Fruit fly (Drosophila melanogaster) whole organism, embryonic: ENCODE measurements around the gene RpL7.

Experiments
- Aef1 ChIP-seq: fragments of 200-800 bp; sonication (Bioruptor generic); IDR thresholded peaks from 3 replicates; pipeline ENCODE4 v1.3.6; 2022; ENCODE audit warnings: missing biosample characterization, missing genetic modification characterization
- B-H1 ChIP-seq: fragments of 200-800 bp; sonication (Bioruptor generic); IDR thresholded peaks from 3 replicates; pipeline ENCODE4 v1.3.6; 2022; ENCODE audit warnings: missing biosample characterization, missing genetic modification characterization
- Bdp1 ChIP-seq: fragments of 200-800 bp; sonication (Bioruptor generic); optimal IDR thresholded peaks from 3 replicates; lab custom pipeline; 2016; ENCODE audit warnings: missing biosample characterization, missing genetic modification characterization
- CG10543 ChIP-seq: fragments of 200-800 bp; sonication (Bioruptor generic); optimal IDR thresholded peaks from 3 replicates; lab custom pipeline; 2017; ENCODE audit warnings: missing biosample characterization, mild to moderate bottlenecking, missing genetic modification characterization, moderate library complexity
- CG10959 ChIP-seq: fragments of 200-800 bp; sonication (Bioruptor generic); IDR thresholded peaks from 2 replicates; pipeline ENCODE4 v1.3.6; 2022; ENCODE audit warnings: missing biosample characterization, missing genetic modification characterization
- CG11398 ChIP-seq: fragments of 200-800 bp; sonication (Bioruptor generic); optimal IDR thresholded peaks from 2 replicates; lab custom pipeline; 2016; ENCODE audit warnings: missing biosample characterization, missing genetic modification characterization
- CG1529 ChIP-seq: fragments of 200-800 bp; sonication (Bioruptor generic); optimal IDR thresholded peaks from 3 replicates; lab custom pipeline; 2018; ENCODE audit warnings: missing biosample characterization, missing genetic modification characterization
- CG15696 ChIP-seq: fragments of 200-800 bp; sonication (Bioruptor generic); optimal IDR thresholded peaks from 2 replicates; lab custom pipeline; 2019; ENCODE audit warnings: missing biosample characterization, mild to moderate bottlenecking, missing genetic modification characterization, moderate library complexity
- CG1602 ChIP-seq: fragments of 200-800 bp; sonication (Bioruptor generic); optimal IDR thresholded peaks from 3 replicates; lab custom pipeline; 2016; ENCODE audit warnings: missing biosample characterization, missing genetic modification characterization
- CG17186 ChIP-seq: fragments of 200-800 bp; sonication (Bioruptor generic); optimal IDR thresholded peaks from 3 replicates; lab custom pipeline; 2017; ENCODE audit warnings: missing biosample characterization, missing genetic modification reagents, missing genetic modification characterization
- CG17568 ChIP-seq: fragments of 200-800 bp; sonication (Bioruptor generic); optimal IDR thresholded peaks from 2 replicates; lab custom pipeline; 2018; ENCODE audit warnings: missing biosample characterization, mild to moderate bottlenecking, missing genetic modification characterization, moderate library complexity
- CG17829 ChIP-seq: fragments of 200-800 bp; optimal IDR thresholded peaks from 2 replicates; lab custom pipeline; 2019; ENCODE audit warnings: missing biosample characterization, mild to moderate bottlenecking, missing genetic modification characterization, moderate library complexity
- CG30431 ChIP-seq: fragments of 200-800 bp; sonication (Bioruptor generic); optimal IDR thresholded peaks from 2 replicates; lab custom pipeline; 2017; ENCODE audit warnings: missing biosample characterization, missing genetic modification characterization
- CG32767 ChIP-seq: fragments of 200-800 bp; sonication (Bioruptor generic); IDR thresholded peaks from 2 replicates; pipeline ENCODE4 v1.3.6; 2022; ENCODE audit warnings: missing biosample characterization, missing genetic modification characterization
- CG3847 ChIP-seq: fragments of 200-800 bp; sonication (Bioruptor generic); IDR thresholded peaks from 2 replicates; pipeline ENCODE4 v1.3.6; 2022; ENCODE audit warnings: missing biosample characterization, missing genetic modification characterization
- CG42726 ChIP-seq: fragments of 200-800 bp; sonication (Bioruptor generic); IDR thresholded peaks from 2 replicates; pipeline ENCODE4 v1.3.6; 2022; ENCODE audit warnings: missing biosample characterization, missing genetic modification characterization; ENCODE audit not compliant: partially characterized antibody
- CG6689 ChIP-seq: fragments of 200-800 bp; sonication (Bioruptor generic); IDR thresholded peaks from 2 replicates; pipeline ENCODE4 v1.3.6; 2022; ENCODE audit warnings: missing biosample characterization, missing genetic modification characterization
- CG8924 ChIP-seq: fragments of 200-800 bp; optimal IDR thresholded peaks from 3 replicates; lab custom pipeline; 2019; ENCODE audit warnings: missing biosample characterization, mild to moderate bottlenecking, missing genetic modification characterization, moderate library complexity
- CG9437 ChIP-seq: fragments of 200-800 bp; sonication (Bioruptor generic); optimal IDR thresholded peaks from 2 replicates; lab custom pipeline; 2018; ENCODE audit warnings: missing biosample characterization, mild to moderate bottlenecking, missing genetic modification characterization
- CoRest ChIP-seq: fragments of 200-800 bp; sonication (Bioruptor generic); optimal IDR thresholded peaks from 3 replicates; lab custom pipeline; 2018; ENCODE audit warnings: missing biosample characterization, mild to moderate bottlenecking, missing genetic modification characterization, moderate library complexity
- Deaf1 ChIP-seq: fragments of 200-800 bp; optimal IDR thresholded peaks from 3 replicates; lab custom pipeline; 2019; ENCODE audit warnings: missing biosample characterization, mild to moderate bottlenecking, missing genetic modification characterization, moderate library complexity
- Dll ChIP-seq: fragments of 200-800 bp; sonication (Bioruptor generic); IDR thresholded peaks from 4 replicates; pipeline ENCODE4 v1.3.6; 2022; ENCODE audit warnings: missing biosample characterization, missing genetic modification characterization; ENCODE audit not compliant: partially characterized antibody
- Ets65A ChIP-seq: fragments of 200-800 bp; sonication (Bioruptor generic); peaks from one replicate; lab custom pipeline; 2016; ENCODE audit warnings: missing biosample characterization, missing genetic modification characterization
- Fer3 ChIP-seq: fragments of 200-800 bp; sonication (Bioruptor generic); optimal IDR thresholded peaks from 2 replicates; lab custom pipeline; 2018; ENCODE audit warnings: missing biosample characterization, mild to moderate bottlenecking, missing genetic modification characterization, moderate library complexity
- Mes4 ChIP-seq: fragments of 200-800 bp; sonication (Bioruptor generic); optimal IDR thresholded peaks from 2 replicates; lab custom pipeline; 2016; ENCODE audit warnings: missing biosample characterization, missing genetic modification characterization
- Myb ChIP-seq: fragments of 200-800 bp; sonication (Bioruptor generic); optimal IDR thresholded peaks from 2 replicates; lab custom pipeline; 2016; ENCODE audit warnings: missing biosample characterization, missing genetic modification characterization
- Oli ChIP-seq: fragments of 200-800 bp; sonication (Bioruptor generic); optimal IDR thresholded peaks from 2 replicates; lab custom pipeline; 2018; ENCODE audit warnings: missing biosample characterization, mild to moderate bottlenecking, missing genetic modification characterization, moderate library complexity
- Scr ChIP-seq: fragments of 200-800 bp; sonication (Bioruptor generic); IDR thresholded peaks from 2 replicates; pipeline ENCODE4 v1.3.6; 2022; ENCODE audit warnings: missing biosample characterization, missing genetic modification characterization; ENCODE audit not compliant: partially characterized antibody
- ac ChIP-seq: fragments of 200-800 bp; sonication (Bioruptor generic); optimal IDR thresholded peaks from 3 replicates; lab custom pipeline; 2017; ENCODE audit warnings: missing biosample characterization, mild to moderate bottlenecking, missing genetic modification characterization
- ash1 ChIP-seq: fragments of 200-800 bp; sonication (Bioruptor generic); optimal IDR thresholded peaks from 2 replicates; lab custom pipeline; 2018; ENCODE audit warnings: missing biosample characterization, mild to moderate bottlenecking, missing genetic modification characterization
- ato ChIP-seq: fragments of 200-800 bp; sonication (Bioruptor generic); IDR thresholded peaks from 2 replicates; pipeline ENCODE4 v1.3.6; 2022; ENCODE audit warnings: missing biosample characterization, missing genetic modification characterization; ENCODE audit not compliant: partially characterized antibody
- cad ChIP-seq: fragments of >200 bp; optimal IDR thresholded peaks from 2 replicates; lab custom pipeline; 2017; ENCODE audit warnings: missing biosample characterization, missing genetic modification characterization
- cg ChIP-seq: fragments of 200-800 bp; sonication (Bioruptor generic); optimal IDR thresholded peaks from 3 replicates; lab custom pipeline; 2019; ENCODE audit warnings: missing biosample characterization, mild to moderate bottlenecking, missing genetic modification characterization, moderate library complexity
- disco-r ChIP-seq: fragments of 200-800 bp; sonication (Bioruptor generic); optimal IDR thresholded peaks from 2 replicates; lab custom pipeline; 2016; ENCODE audit warnings: missing biosample characterization, missing genetic modification characterization
- dm ChIP-seq: fragments of 200-800 bp; sonication (Bioruptor generic); optimal IDR thresholded peaks from 3 replicates; lab custom pipeline; 2016; ENCODE audit warnings: missing biosample characterization, missing genetic modification characterization
- dpn ChIP-seq, 2 experiments: fragments of 200-800 bp; sonication (Bioruptor generic); optimal IDR thresholded peaks; 3 replicates each; lab custom pipeline; 2016; ENCODE audit warnings: missing biosample characterization in 2 of 2, missing genetic modification characterization in 2 of 2
- exex ChIP-seq: fragments of 200-800 bp; sonication (Bioruptor generic); optimal IDR thresholded peaks from 4 replicates; lab custom pipeline; 2018; ENCODE audit warnings: missing biosample characterization, mild to moderate bottlenecking, missing genetic modification characterization, moderate library complexity
- jing ChIP-seq: fragments of 200-800 bp; sonication (Bioruptor generic); optimal IDR thresholded peaks from 2 replicates; lab custom pipeline; 2018; ENCODE audit warnings: missing biosample characterization, mild to moderate bottlenecking, missing genetic modification characterization
- luna ChIP-seq: fragments of 200-800 bp; sonication (Bioruptor generic); optimal IDR thresholded peaks from 2 replicates; lab custom pipeline; 2016; ENCODE audit warnings: missing biosample characterization, missing genetic modification characterization
- maf-S ChIP-seq: fragments of 200-800 bp; sonication (Bioruptor generic); optimal IDR thresholded peaks from 2 replicates; lab custom pipeline; 2016; ENCODE audit warnings: missing biosample characterization, missing genetic modification characterization
- mam ChIP-seq: fragments of 200-800 bp; sonication (Bioruptor generic); optimal IDR thresholded peaks from 3 replicates; lab custom pipeline; 2016; ENCODE audit warnings: missing biosample characterization, missing genetic modification characterization
- nerfin-1 ChIP-seq: fragments of 200-800 bp; sonication (Bioruptor generic); optimal IDR thresholded peaks from 3 replicates; lab custom pipeline; 2019; ENCODE audit warnings: missing biosample characterization, mild to moderate bottlenecking, missing genetic modification characterization, moderate library complexity
- row ChIP-seq: fragments of 200-800 bp; sonication (Bioruptor generic); IDR thresholded peaks from 3 replicates; pipeline ENCODE4 v1.3.6; 2022; ENCODE audit warnings: missing biosample characterization, missing genetic modification characterization
- schlank ChIP-seq: fragments of 200-800 bp; sonication (Bioruptor generic); optimal IDR thresholded peaks from 2 replicates; lab custom pipeline; 2018; ENCODE audit warnings: missing biosample characterization, mild to moderate bottlenecking, missing genetic modification characterization
- sd ChIP-seq: fragments of 200-800 bp; sonication (Bioruptor generic); optimal IDR thresholded peaks from 3 replicates; lab custom pipeline; 2018; ENCODE audit warnings: missing biosample characterization, mild to moderate bottlenecking, missing genetic modification characterization, moderate library complexity
- stwl ChIP-seq: fragments of 200-800 bp; sonication (Bioruptor generic); optimal IDR thresholded peaks from 3 replicates; lab custom pipeline; 2018; ENCODE audit warnings: missing biosample characterization, mild to moderate bottlenecking, missing genetic modification characterization, moderate library complexity
- tio ChIP-seq: fragments of 200-800 bp; sonication (Bioruptor generic); optimal IDR thresholded peaks from 2 replicates; lab custom pipeline; 2017; ENCODE audit warnings: missing biosample characterization, missing genetic modification characterization, inconsistent platforms
- zen ChIP-seq: fragments of 200-800 bp; sonication (Bioruptor generic); optimal IDR thresholded peaks from 3 replicates; lab custom pipeline; 2018; ENCODE audit warnings: missing biosample characterization, mild to moderate bottlenecking, missing genetic modification characterization, moderate library complexity
- zfh2 ChIP-seq: fragments of 200-800 bp; sonication (Bioruptor generic); optimal IDR thresholded peaks from 2 replicates; lab custom pipeline; 2016; ENCODE audit warnings: missing biosample characterization, missing genetic modification characterization

RpL7 gene

DNA sequence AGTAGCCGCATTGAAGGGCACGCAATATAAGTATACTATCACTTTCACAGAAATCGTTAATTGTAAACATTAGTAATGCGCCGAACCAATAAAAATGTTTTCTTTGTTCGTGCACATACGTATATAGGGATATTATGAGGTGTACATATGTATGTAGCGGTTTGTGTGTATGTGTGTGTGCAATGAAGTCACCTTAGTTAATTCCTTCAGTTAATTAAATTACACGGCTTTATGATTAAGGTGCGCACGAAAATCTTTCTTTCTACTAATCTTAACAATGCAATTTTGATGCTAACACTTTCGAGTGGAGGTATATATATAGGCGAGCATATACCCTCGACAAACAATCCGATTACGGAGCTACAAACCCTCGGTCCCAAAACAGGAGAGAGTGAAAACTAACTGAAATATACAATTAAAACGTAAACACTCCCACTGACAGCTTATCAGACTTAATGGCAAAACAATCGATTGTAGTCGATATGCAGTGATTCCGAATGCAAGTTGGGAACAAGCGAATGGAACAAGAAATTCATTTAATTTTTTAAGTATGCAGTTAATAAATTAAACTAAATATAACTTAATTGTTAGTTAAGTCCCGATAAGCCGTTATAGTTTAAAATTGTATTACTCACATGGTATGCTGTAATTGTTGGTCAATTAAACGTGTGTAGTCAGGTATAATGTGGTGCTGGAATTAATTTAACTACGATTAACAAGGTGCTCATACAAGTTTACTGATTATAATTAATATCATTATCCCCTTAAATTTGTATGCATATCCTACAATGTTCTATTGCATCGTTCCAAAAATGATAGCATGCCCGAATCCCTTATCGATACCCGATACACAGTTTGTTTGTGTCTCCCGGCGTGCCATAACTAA lies 19.9 kb downstream of the RpL7 start, which contains the start of the genes Npc1a and Prosalpha6 (continued):
- TF ChIP-seq row (GFP tag; lab: Robert Waterston, UW) (peak; percentile 71), CG17568 (GFP tag; lab: Kevin White, UChicago) (no peak), CG11398 (GFP tag; lab: Kevin White, UChicago) (no peak), Deaf1 (no peak), stwl (tag; lab: Kevin White, UChicago) (peak; percentile 34), ato (GFP tag; lab: Robert Waterston, UW) (peak; percentile 57; the same call in 1 of the 2 replicates), CG9437 (GFP tag; lab: Kevin White, UChicago) (peak; percentile 72), nerfin-1 (tag; lab: Kevin White, UChicago) (no peak), B-H1 (GFP tag; lab: Robert Waterston, UW) (no peak), dpn (GFP tag; optimal IDR thresholded peaks at IDR 0.05; lab: Kevin White, UChicago) (no peak), zfh2 (GFP tag; lab: Kevin White, UChicago) (peak; percentile 25), CG10959 (GFP tag; lab: Robert Waterston, UW) (no peak), maf-S (GFP tag; lab: Kevin White, UChicago) (no peak), Mes4 (GFP tag; lab: Kevin White, UChicago) (no peak), CG6689 (no peak), Dll (peak; percentile 66; the same call in 2 of the 4 replicates), cad (GFP tag; lab: Kevin White, UChicago) (no peak), Ets65A (GFP tag; lab: Kevin White, UChicago) (peak; percentile 92), ash1 (GFP tag; lab: Kevin White, UChicago) (no peak), Oli (tag; lab: Kevin White, UChicago) (no peak), CoRest (tag; lab: Kevin White, UChicago) (no peak), zen (tag; lab: Kevin White, UChicago) (peak; percentile 70), Aef1 (no peak), CG17186 (peak; percentile 12), CG3847 (GFP tag; lab: Robert Waterston, UW) (no peak), ac (GFP tag; lab: Kevin White, UChicago) (no peak), CG1529 (GFP tag; lab: Kevin White, UChicago) (no peak), Scr (GFP tag; lab: Robert Waterston, UW) (peak; percentile 69), Myb (GFP tag; lab: Kevin White, UChicago) (peak; percentile 11), jing (GFP tag; lab: Kevin White, UChicago) (no peak), tio (GFP tag; lab: Kevin White, UChicago) (no peak), CG30431 (GFP tag; lab: Kevin White, UChicago) (no peak), CG15696 (no peak), CG32767 (GFP tag; lab: Robert Waterston, UW) (no peak), CG42726 (no peak), CG1602 (no peak), luna (GFP tag; lab: Kevin White, UChicago) (peak; percentile 2), dm (GFP tag; lab: Kevin White, UChicago) (no peak), CG8924 (peak; percentile 47), Fer3 (no peak), cg (GFP tag; lab: Kevin White, UChicago) (peak; percentile 69), Bdp1 (GFP tag; lab: Kevin White, UChicago) (no peak), CG10543 (GFP tag; lab: Kevin White, UChicago) (no peak), mam (GFP tag; lab: Kevin White, UChicago) (peak; percentile 1), exex (tag; lab: Kevin White, UChicago) (peak; percentile 31), disco-r (no peak), schlank (tag; lab: Kevin White, UChicago) (no peak), CG17829 (tag; lab: Kevin White, UChicago) (peak; percentile 31), sd (tag; lab: Kevin White, UChicago) (no peak)
